Worm (Caenorhabditis elegans): ENCODE results near the gene dmd-7.

ce11 chrV:6248714-6249113, 2.0 kb downstream of the dmd-7 start:
- TF ChIP-seq fos-1 (tag; optimal IDR thresholded peaks at IDR 0.05) (no peak), ceh-82 (tag; optimal IDR thresholded peaks at IDR 0.05) (no peak), dmd-4 (tag; optimal IDR thresholded peaks at IDR 0.05) (no peak), alr-1 (tag; optimal IDR thresholded peaks at IDR 0.05) (no peak), elt-3 (tag; optimal IDR thresholded peaks at IDR 0.05) (no peak), unc-39 (tag; optimal IDR thresholded peaks at IDR 0.05) (no peak), skn-1 (tag; optimal IDR thresholded peaks at IDR 0.05) (no peak), zag-1 (tag; optimal IDR thresholded peaks at IDR 0.05) (no peak), nhr-11 (tag; optimal IDR thresholded peaks at IDR 0.05) (no peak), lin-39 (tag; optimal IDR thresholded peaks at IDR 0.05) (no peak), unc-62 (GFP tag; optimal IDR thresholded peaks at IDR 0.05) (no peak)

Data from whole organism, L2 larva.